Fruit fly (Drosophila melanogaster): ENCODE data around the gene CG8578.

The CG8578 gene

DNA sequence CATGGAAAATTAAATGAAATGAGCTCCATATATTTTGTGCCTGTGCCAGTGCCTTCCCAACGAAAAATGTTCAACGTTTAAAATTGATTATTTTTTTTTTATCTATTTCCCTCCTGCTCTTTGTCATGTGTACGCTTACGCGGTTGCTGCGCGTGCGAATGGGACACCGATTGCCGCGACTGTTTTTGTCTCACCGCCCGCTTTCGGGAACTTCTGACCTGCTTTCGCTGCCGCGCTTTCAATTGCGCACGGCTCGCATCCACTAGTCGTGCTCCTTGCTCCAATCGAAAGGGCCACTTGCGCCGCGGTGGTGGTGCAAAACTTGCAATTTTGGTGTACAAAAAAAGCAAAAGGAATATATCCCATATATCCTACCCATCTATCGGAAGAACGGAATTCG is 16.2 kb downstream of the CG8578 start:
- peak; percentile 85 for TF ChIP-seq CG17801 (GFP tag; optimal IDR thresholded peaks at IDR 0.05; ENCODE audit: partially characterized antibody)

DNA sequence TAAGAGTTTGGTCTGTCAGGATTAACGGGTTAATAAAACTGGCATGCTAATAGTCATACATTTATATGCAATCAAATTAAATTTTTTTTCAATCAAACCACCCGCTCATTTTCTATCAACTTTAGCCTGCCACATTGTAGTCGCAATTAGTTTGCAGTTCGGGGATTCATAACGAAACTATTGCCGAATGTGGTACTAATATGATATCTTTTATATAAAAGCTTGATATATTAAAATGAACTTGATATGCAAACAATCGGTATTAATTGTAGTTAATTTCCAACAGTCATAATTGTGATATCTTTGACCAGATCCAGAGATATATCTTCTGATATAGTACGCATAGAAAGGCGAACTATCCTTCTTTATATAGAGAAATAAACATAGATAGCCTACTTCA is 21.8 kb downstream of the CG8578 start:
- TF ChIP-seq CG17801 (GFP tag; optimal IDR thresholded peaks at IDR 0.05; ENCODE audit: partially characterized antibody): no peak

DNA sequence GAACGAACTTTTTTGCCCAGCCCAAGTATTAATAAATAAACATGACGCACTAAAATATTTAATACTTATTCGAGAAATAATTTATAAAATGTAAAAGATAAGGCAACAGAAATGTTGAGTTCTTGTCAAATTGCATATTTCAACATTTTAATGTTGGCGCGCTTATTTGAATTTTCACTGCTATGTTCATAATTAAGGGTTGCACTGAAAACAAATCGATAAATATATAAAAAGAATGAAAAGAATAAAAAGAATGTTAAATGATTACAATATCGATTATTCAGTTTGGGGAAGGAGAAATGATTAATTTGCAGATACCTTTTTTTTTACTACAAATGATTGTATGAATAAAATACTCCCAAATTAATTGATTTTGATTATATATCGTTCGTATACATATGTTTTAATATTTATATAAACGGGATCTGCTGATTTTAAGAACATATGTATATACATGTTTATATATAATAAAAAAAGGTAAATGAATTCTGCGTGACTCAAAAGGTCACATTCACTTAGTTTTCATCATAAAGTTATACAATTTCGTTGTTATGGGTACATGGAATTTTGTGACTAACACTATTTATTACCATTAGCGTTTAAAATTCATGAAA is 22.6 kb downstream of the CG8578 start:
- peak; percentile 14 for TF ChIP-seq CG17801 (GFP tag; optimal IDR thresholded peaks at IDR 0.05; ENCODE audit: partially characterized antibody)

- peak; percentile 100 for TF ChIP-seq CG17801 (GFP tag; optimal IDR thresholded peaks at IDR 0.05; ENCODE audit: partially characterized antibody)
Observed at dm6 chrX:15867863-15868262, 23.6 kb downstream of the CG8578 start, which contains the start of gene Gapdh2. Gene Gapdh2, plus strand, starts transcription at chrX:15868145.

DNA sequence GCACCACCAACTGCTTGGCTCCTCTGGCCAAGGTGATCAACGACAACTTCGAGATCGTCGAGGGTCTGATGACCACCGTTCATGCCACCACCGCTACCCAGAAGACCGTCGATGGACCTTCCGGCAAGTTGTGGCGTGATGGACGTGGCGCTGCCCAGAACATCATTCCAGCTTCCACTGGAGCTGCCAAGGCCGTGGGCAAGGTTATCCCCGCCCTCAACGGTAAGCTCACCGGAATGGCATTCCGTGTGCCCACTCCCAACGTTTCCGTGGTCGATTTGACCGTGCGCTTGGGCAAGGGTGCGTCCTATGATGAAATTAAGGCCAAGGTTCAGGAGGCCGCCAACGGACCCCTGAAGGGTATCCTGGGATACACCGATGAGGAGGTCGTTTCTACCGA is 24.5 kb downstream of the CG8578 start:
- TF ChIP-seq CG17801 (GFP tag; optimal IDR thresholded peaks at IDR 0.05; ENCODE audit: partially characterized antibody): no peak

- TF ChIP-seq CG17801 (GFP tag; optimal IDR thresholded peaks at IDR 0.05; ENCODE audit: partially characterized antibody): no peak
Observed at dm6 chrX:15869843-15870242, 25.6 kb downstream of the CG8578 start, which contains the start of gene CG16952. Gene CG16952, plus strand, starts transcription at chrX:15870183.

dm6 chrX:15870777-15871757 is 26.8 kb downstream of the CG8578 start:
- no peak for TF ChIP-seq CG17801 (GFP tag; optimal IDR thresholded peaks at IDR 0.05; ENCODE audit: partially characterized antibody)

DNA sequence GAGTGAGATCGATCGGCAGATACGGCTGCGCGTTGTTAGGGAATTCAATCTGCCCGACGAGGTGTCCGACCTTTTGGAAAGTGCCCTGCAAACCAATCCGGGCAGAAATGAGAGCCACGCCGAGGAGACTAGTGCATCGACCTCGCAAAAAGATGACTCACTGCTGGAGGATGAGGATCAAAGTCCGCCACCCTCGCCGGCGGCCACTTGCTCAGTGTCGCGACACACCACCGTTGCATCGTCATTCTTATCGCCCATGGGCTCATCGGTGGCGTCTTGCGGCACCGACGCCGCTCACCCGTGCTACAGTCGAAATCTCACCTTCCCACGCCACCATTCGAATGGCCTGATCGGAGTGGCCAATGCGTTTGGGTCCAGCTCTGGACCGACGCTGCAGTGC is 30.2 kb downstream of the CG8578 start:
- TF ChIP-seq CG17801 (GFP tag; optimal IDR thresholded peaks at IDR 0.05; ENCODE audit: partially characterized antibody): no peak

DNA sequence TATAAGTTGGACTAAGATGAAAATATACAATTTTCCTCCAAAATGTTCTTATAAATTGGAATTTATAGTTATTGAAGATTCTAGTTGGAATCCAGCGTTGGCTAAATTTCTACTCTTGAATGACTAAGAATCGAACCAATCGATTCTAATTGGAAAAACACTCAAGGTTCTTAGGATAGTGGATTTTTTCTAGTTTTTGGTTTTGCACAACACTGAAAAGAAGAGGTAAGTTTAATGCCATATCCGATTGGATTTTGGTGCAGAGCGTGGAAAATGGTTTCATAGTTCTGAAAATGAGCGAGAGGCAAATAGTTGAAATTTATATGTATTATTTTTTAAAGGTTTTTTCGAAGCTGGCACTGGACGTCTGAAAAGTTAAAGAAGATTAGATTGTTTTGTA is 31.3 kb downstream of the CG8578 start:
- TF ChIP-seq CG17801 (GFP tag; optimal IDR thresholded peaks at IDR 0.05; ENCODE audit: partially characterized antibody): no peak

DNA sequence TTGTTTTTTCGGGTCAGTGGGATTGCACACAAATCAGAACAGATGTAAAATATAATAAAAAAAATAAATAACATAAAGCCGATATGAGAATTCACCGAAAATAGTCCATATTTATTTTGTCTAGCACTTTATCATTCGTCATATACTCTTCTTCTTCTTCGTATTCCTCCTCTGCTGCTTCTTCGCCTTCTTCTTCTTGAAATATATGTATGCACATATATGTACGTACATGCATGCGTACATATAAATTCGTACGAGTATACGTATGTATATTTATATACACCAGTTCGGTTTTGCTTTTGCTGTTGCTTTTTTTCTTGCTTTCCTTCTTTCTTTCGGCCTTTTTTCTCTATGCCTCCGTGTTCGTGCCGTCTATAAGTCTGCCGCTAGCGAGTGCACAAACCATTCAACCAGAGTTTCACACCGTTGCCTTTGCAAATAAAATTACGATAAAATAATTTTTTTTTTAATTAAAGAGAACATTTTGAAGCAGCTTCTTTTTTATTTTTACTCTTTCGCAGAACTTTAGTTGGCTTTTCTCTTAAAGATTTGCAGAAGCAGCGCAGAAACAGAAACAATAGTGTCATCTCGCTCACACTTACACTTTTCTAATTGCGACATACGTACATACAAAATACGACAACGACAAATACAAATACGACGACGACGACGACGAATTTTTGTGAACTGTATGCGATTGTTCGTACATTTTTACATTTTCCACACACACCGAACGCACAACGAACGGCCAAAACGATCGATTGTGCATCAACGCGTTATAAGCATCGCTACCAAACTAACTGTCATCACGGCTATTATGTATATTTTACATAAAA is 42.4 kb downstream of the CG8578 start:
- peak; percentile 98 for TF ChIP-seq CG17801 (GFP tag; optimal IDR thresholded peaks at IDR 0.05; ENCODE audit: partially characterized antibody)

- TF ChIP-seq CG17801 (GFP tag; optimal IDR thresholded peaks at IDR 0.05; ENCODE audit: partially characterized antibody): no peak
Observed at dm6 chrX:15887247-15887616, 43.0 kb downstream of the CG8578 start, which contains the start of gene tay. Gene tay, minus strand, starts transcription at chrX:15887311.

dm6 chrX:15888763-15889162 is 44.5 kb downstream of the CG8578 start:
- TF ChIP-seq CG17801 (GFP tag; optimal IDR thresholded peaks at IDR 0.05; ENCODE audit: partially characterized antibody): no peak

DNA sequence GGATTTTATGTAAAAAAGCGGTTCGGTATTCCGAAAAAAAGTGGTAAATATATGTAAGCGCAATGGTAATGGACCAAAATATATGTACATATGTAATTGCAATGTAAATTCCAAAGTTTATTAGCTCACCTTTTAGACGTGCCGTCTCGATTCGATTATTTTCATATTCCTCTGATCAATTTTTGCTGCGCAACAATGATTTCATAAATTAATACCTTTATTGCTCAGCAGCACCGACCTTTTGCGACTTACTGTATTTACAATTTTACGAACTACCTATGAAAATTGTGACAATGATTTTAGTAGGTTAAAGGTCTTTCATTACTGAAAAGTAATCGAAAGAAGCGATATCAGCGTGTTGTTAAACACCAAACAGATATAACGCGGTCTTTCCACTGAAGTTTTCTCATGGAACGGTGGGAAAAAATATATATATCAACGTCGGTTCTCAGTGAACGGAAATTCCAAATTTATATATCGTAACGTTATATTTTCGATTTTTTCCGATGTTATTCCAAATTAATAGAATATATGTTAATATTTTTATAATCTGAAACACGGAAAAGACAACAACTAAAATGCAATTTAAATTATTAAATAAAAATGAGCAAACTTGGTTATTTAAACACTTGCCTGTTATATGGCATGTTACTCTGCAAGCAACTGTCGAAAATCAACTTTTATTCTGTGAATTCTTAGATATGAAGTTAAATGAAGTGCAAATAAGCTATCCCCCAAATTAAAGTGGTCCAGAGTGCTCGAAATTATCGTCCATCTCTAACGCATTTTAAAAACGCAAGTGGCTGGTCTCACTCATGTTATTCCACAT is 45.7 kb downstream of the CG8578 start, which contains the start of the genes MSBP and CG15916:
Gene MSBP (minus strand): TSS at position 330 of the 829 bp plus-strand sequence.
Gene CG15916 (plus strand): TSS at position 810 of the 829 bp plus-strand sequence.
- TF ChIP-seq CG17801 (GFP tag; optimal IDR thresholded peaks at IDR 0.05; ENCODE audit: partially characterized antibody): peak; percentile 8
